Fruit fly (Drosophila melanogaster) whole organism, prepupa: ENCODE measurements around the gene CG15549.

Experiments used
- Blimp-1 ChIP-seq: fragments of 200-800 bp; sonication (Bioruptor generic); optimal IDR thresholded peaks from 3 replicates; lab custom pipeline; 2017; ENCODE audit warnings: missing biosample characterization, missing genetic modification characterization, mild to moderate bottlenecking, moderate library complexity, missing genetic modification reagents
- CG10669 ChIP-seq: fragments of 200-800 bp; sonication (Bioruptor generic); optimal IDR thresholded peaks from 3 replicates; lab custom pipeline; 2018; ENCODE audit warnings: missing biosample characterization, mild to moderate bottlenecking, missing genetic modification characterization, moderate library complexity
- CG11294 ChIP-seq: fragments of 200-800 bp; sonication (Bioruptor generic); IDR thresholded peaks from 2 replicates; pipeline ENCODE4 v1.3.6; 2022; ENCODE audit warnings: missing biosample characterization, missing genetic modification characterization
- CG11762 ChIP-seq: fragments of 200-800 bp; sonication (Bioruptor generic); optimal IDR thresholded peaks from 3 replicates; lab custom pipeline; 2016; ENCODE audit warnings: missing biosample characterization, missing genetic modification characterization; ENCODE audit not compliant: insufficient read depth
- CG11902 ChIP-seq: fragments of 200-800 bp; sonication (Bioruptor generic); optimal IDR thresholded peaks from 3 replicates; lab custom pipeline; 2016; ENCODE audit warnings: missing biosample characterization, missing genetic modification characterization
- CG15336 ChIP-seq: fragments of 200-800 bp; sonication (Bioruptor generic); IDR thresholded peaks from 2 replicates; pipeline ENCODE4 v1.3.6; 2022; ENCODE audit warnings: missing biosample characterization, missing genetic modification characterization
- CG1621 ChIP-seq: fragments of 200-800 bp; sonication (Bioruptor generic); optimal IDR thresholded peaks from 3 replicates; lab custom pipeline; 2018; ENCODE audit warnings: missing biosample characterization, mild to moderate bottlenecking, missing genetic modification characterization
- CG16779 ChIP-seq: fragments of 200-800 bp; sonication (Bioruptor generic); optimal IDR thresholded peaks from 3 replicates; lab custom pipeline; 2017; ENCODE audit warnings: missing biosample characterization, mild to moderate bottlenecking, missing genetic modification characterization
- CG31627 ChIP-seq: fragments of 200-800 bp; sonication (Bioruptor generic); optimal IDR thresholded peaks from 3 replicates; lab custom pipeline; 2016; ENCODE audit warnings: missing biosample characterization, missing genetic modification characterization
- CG32006 ChIP-seq: fragments of 200-800 bp; sonication (Bioruptor generic); optimal IDR thresholded peaks from 3 replicates; lab custom pipeline; 2017; ENCODE audit warnings: missing biosample characterization, mild to moderate bottlenecking, missing genetic modification characterization
- CG34406 ChIP-seq: fragments of 200-800 bp; sonication (Bioruptor generic); optimal IDR thresholded peaks from 3 replicates; lab custom pipeline; 2016; ENCODE audit warnings: missing biosample characterization, missing genetic modification characterization
- CG3919 ChIP-seq: fragments of 200-800 bp; sonication (Bioruptor generic); optimal IDR thresholded peaks from 3 replicates; lab custom pipeline; 2016; ENCODE audit warnings: missing biosample characterization, missing genetic modification characterization
- CG4318 ChIP-seq: fragments of 200-800 bp; sonication (Bioruptor generic); optimal IDR thresholded peaks from 3 replicates; lab custom pipeline; 2017; ENCODE audit warnings: missing biosample characterization, mild to moderate bottlenecking, missing genetic modification characterization
- CG6276 ChIP-seq: fragments of 200-800 bp; sonication (Bioruptor generic); optimal IDR thresholded peaks from 2 replicates; lab custom pipeline; 2017; ENCODE audit warnings: missing biosample characterization, mild to moderate bottlenecking, missing genetic modification characterization
- CG6792 ChIP-seq: fragments of 200-800 bp; sonication (Bioruptor generic); optimal IDR thresholded peaks from 3 replicates; lab custom pipeline; 2016; ENCODE audit warnings: missing biosample characterization, missing genetic modification characterization
- CG6808 ChIP-seq: fragments of 200-800 bp; sonication (Bioruptor generic); optimal IDR thresholded peaks from 3 replicates; lab custom pipeline; 2017; ENCODE audit warnings: missing biosample characterization, missing genetic modification characterization, mild to moderate bottlenecking, moderate library complexity, missing genetic modification reagents
- CG6854 ChIP-seq: fragments of 200-800 bp; sonication (Bioruptor generic); optimal IDR thresholded peaks from 2 replicates; lab custom pipeline; 2017; ENCODE audit warnings: missing biosample characterization, mild to moderate bottlenecking, missing genetic modification characterization
- CG7368 ChIP-seq: fragments of 200-800 bp; sonication (Bioruptor generic); optimal IDR thresholded peaks from 3 replicates; lab custom pipeline; 2016; ENCODE audit warnings: missing biosample characterization, missing genetic modification characterization
- CG8119 ChIP-seq: fragments of 200-800 bp; sonication (Bioruptor generic); IDR thresholded peaks from 3 replicates; pipeline ENCODE4 v1.3.6; 2022; ENCODE audit warnings: missing biosample characterization, missing genetic modification characterization
- CG8319 ChIP-seq: fragments of 200-800 bp; sonication (Bioruptor generic); optimal IDR thresholded peaks from 3 replicates; lab custom pipeline; 2016; ENCODE audit warnings: missing biosample characterization, missing genetic modification characterization
- CG8632 ChIP-seq: fragments of 200-800 bp; sonication (Bioruptor generic); optimal IDR thresholded peaks from 3 replicates; lab custom pipeline; 2016; ENCODE audit warnings: missing biosample characterization, missing genetic modification characterization
- Eip75B ChIP-seq: fragments of 200-800 bp; sonication (Bioruptor generic); optimal IDR thresholded peaks from 3 replicates; lab custom pipeline; 2016; ENCODE audit warnings: missing biosample characterization, missing genetic modification characterization
- Eip93F ChIP-seq: fragments of 200-800 bp; sonication (Bioruptor generic); optimal IDR thresholded peaks from 2 replicates; lab custom pipeline; 2016; ENCODE audit warnings: missing biosample characterization, mild to moderate bottlenecking, missing genetic modification characterization
- Ets96B ChIP-seq: fragments of 200-800 bp; optimal IDR thresholded peaks from 2 replicates; lab custom pipeline; 2019; ENCODE audit warnings: missing biosample characterization, mild to moderate bottlenecking, missing genetic modification characterization, moderate library complexity
- Gug ChIP-seq: fragments of 200-800 bp; sonication (Bioruptor generic); IDR thresholded peaks from 2 replicates; pipeline ENCODE4 v1.3.6; 2022; ENCODE audit warnings: missing biosample characterization, missing genetic modification characterization
- Hr38 ChIP-seq: sonication (Bioruptor generic); optimal IDR thresholded peaks from 2 replicates; lab custom pipeline; 2016; ENCODE audit warnings: missing biosample characterization, missing genetic modification characterization
- Hr39 ChIP-seq: fragments of 200-800 bp; sonication (Bioruptor generic); optimal IDR thresholded peaks from 2 replicates; lab custom pipeline; 2016; ENCODE audit warnings: missing biosample characterization, missing genetic modification characterization
- Hr4 ChIP-seq: fragments of 200-800 bp; sonication (Bioruptor generic); optimal IDR thresholded peaks from 3 replicates; lab custom pipeline; 2016; ENCODE audit warnings: missing biosample characterization, missing genetic modification characterization
- Lpt ChIP-seq: fragments of 200-800 bp; sonication (Bioruptor generic); optimal IDR thresholded peaks from 3 replicates; lab custom pipeline; 2016; ENCODE audit warnings: missing biosample characterization, missing genetic modification characterization
- Met ChIP-seq: fragments of 200-800 bp; sonication (Bioruptor generic); optimal IDR thresholded peaks from 3 replicates; lab custom pipeline; 2016; ENCODE audit warnings: missing biosample characterization, missing genetic modification characterization
- OdsH ChIP-seq: fragments of 200-800 bp; sonication (Bioruptor generic); optimal IDR thresholded peaks from 3 replicates; lab custom pipeline; 2016; ENCODE audit warnings: missing biosample characterization, missing genetic modification characterization
- Sox14 ChIP-seq: fragments of 200-800 bp; sonication (Bioruptor generic); optimal IDR thresholded peaks from 3 replicates; lab custom pipeline; 2016; ENCODE audit warnings: missing biosample characterization, missing genetic modification characterization
- Sox15 ChIP-seq: fragments of 200-800 bp; sonication (Bioruptor generic); optimal IDR thresholded peaks from 3 replicates; lab custom pipeline; 2016; ENCODE audit warnings: missing biosample characterization, missing genetic modification characterization
- achi ChIP-seq: fragments of 200-800 bp; sonication (Bioruptor generic); optimal IDR thresholded peaks from 3 replicates; lab custom pipeline; 2016; ENCODE audit warnings: missing biosample characterization, missing genetic modification characterization
- acj6 ChIP-seq: fragments of 200-800 bp; sonication (Bioruptor generic); optimal IDR thresholded peaks from 3 replicates; lab custom pipeline; 2016; ENCODE audit warnings: missing biosample characterization, missing genetic modification characterization
- cyc ChIP-seq: fragments of 200-800 bp; sonication (Bioruptor generic); optimal IDR thresholded peaks from 3 replicates; lab custom pipeline; 2016; ENCODE audit warnings: missing biosample characterization, missing genetic modification characterization
- dac ChIP-seq: fragments of 200-800 bp; sonication (Bioruptor generic); optimal IDR thresholded peaks from 2 replicates; lab custom pipeline; 2017; ENCODE audit warnings: missing biosample characterization, mild to moderate bottlenecking, missing genetic modification characterization
- dsx ChIP-seq: fragments of 200-800 bp; optimal IDR thresholded peaks from 3 replicates; lab custom pipeline; 2019; ENCODE audit warnings: missing biosample characterization, mild to moderate bottlenecking, missing genetic modification characterization, moderate library complexity; ENCODE audit not compliant: poor library complexity, severe bottlenecking
- eg ChIP-seq: fragments of 200-800 bp; sonication (Bioruptor generic); IDR thresholded peaks from 3 replicates; pipeline ENCODE4 v1.3.6; 2022; ENCODE audit warnings: missing biosample characterization, missing genetic modification characterization
- esn ChIP-seq: fragments of 200-800 bp; sonication (Bioruptor generic); optimal IDR thresholded peaks from 2 replicates; lab custom pipeline; 2016; ENCODE audit warnings: missing biosample characterization, mild to moderate bottlenecking, missing genetic modification characterization, moderate library complexity
- fd59A ChIP-seq: fragments of 200-800 bp; sonication (Bioruptor generic); optimal IDR thresholded peaks from 2 replicates; lab custom pipeline; 2017; ENCODE audit warnings: missing biosample characterization, mild to moderate bottlenecking, missing genetic modification characterization, missing genetic modification reagents
- fd85E ChIP-seq: fragments of 200-800 bp; sonication (Bioruptor generic); optimal IDR thresholded peaks from 3 replicates; lab custom pipeline; 2016; ENCODE audit warnings: missing biosample characterization, missing genetic modification characterization
- fkh ChIP-seq: fragments of 200-800 bp; sonication (Bioruptor generic); optimal IDR thresholded peaks from 3 replicates; lab custom pipeline; 2017; ENCODE audit warnings: missing biosample characterization, mild to moderate bottlenecking, missing genetic modification characterization, moderate library complexity
- lz ChIP-seq: fragments of 200-800 bp; sonication (Bioruptor generic); optimal IDR thresholded peaks from 3 replicates; lab custom pipeline; 2016; ENCODE audit warnings: missing biosample characterization, missing genetic modification characterization
- net ChIP-seq: fragments of 200-800 bp; sonication (Bioruptor generic); optimal IDR thresholded peaks from 3 replicates; lab custom pipeline; 2016; ENCODE audit warnings: missing biosample characterization, missing genetic modification characterization
- pdm3 ChIP-seq: fragments of 200-800 bp; sonication (Bioruptor generic); optimal IDR thresholded peaks from 3 replicates; lab custom pipeline; 2016; ENCODE audit warnings: missing biosample characterization, missing genetic modification characterization
- salr ChIP-seq, 2 experiments: fragments of 200-800 bp; sonication (Bioruptor generic); optimal IDR thresholded peaks; 3 replicates each; lab custom pipeline; 2016 to 2018; ENCODE audit warnings: missing biosample characterization in 2 of 2, missing genetic modification characterization in 2 of 2, mild to moderate bottlenecking in 1 of 2
- spab ChIP-seq: fragments of 200-800 bp; sonication (Bioruptor generic); optimal IDR thresholded peaks from 2 replicates; lab custom pipeline; 2017; ENCODE audit warnings: missing biosample characterization, mild to moderate bottlenecking, missing genetic modification characterization, missing genetic modification reagents
- ss ChIP-seq, 2 experiments: fragments of 200-800 bp; sonication (Bioruptor generic); optimal IDR thresholded peaks; 2 replicates in 1 of 2; 3 replicates in 1 of 2; lab custom pipeline; 2017 to 2018; ENCODE audit warnings: mild to moderate bottlenecking in 2 of 2, missing biosample characterization in 2 of 2, missing genetic modification characterization in 2 of 2, moderate library complexity in 1 of 2
- svp ChIP-seq: fragments of 200-800 bp; sonication (Bioruptor generic); peaks from one replicate; lab custom pipeline; 2016; ENCODE audit warnings: missing biosample characterization, missing genetic modification characterization
- topi ChIP-seq: fragments of 200-800 bp; sonication (Bioruptor generic); optimal IDR thresholded peaks from 3 replicates; lab custom pipeline; 2016; ENCODE audit warnings: missing biosample characterization, missing genetic modification characterization
- vri ChIP-seq: fragments of 200-800 bp; sonication (Bioruptor generic); optimal IDR thresholded peaks from 3 replicates; lab custom pipeline; 2016; ENCODE audit warnings: missing biosample characterization, mild to moderate bottlenecking, missing genetic modification characterization

Gene CG15549

dm6 chr3R:30888550-30889259 lies 47.6 kb downstream of the CG15549 start, which contains the start of gene Sap-r:
Sap-r (minus strand) TSS chr3R:30889062.
- TF ChIP-seq Gug (GFP tag; lab: Robert Waterston, UW) (no peak), Hr4 (GFP tag; lab: Kevin White, UChicago) (no peak), CG6276 (GFP tag; lab: Kevin White, UChicago) (no peak), Blimp-1 (GFP tag; lab: Kevin White, UChicago) (no peak), fd85E (GFP tag; lab: Kevin White, UChicago) (no peak), CG11762 (GFP tag; lab: Kevin White, UChicago) (no peak), CG4318 (GFP tag; lab: Kevin White, UChicago) (no peak), CG15336 (no peak), CG1621 (tag; lab: Kevin White, UChicago) (no peak), achi (no peak), esn (GFP tag; lab: Kevin White, UChicago) (peak; percentile 22), svp (GFP tag; lab: Kevin White, UChicago) (peak; percentile 61), Met (no peak), Hr38 (GFP tag; lab: Kevin White, UChicago) (no peak), cyc (no peak), ss (GFP tag; optimal IDR thresholded peaks at IDR 0.05; lab: Kevin White, UChicago) (peak; percentile 47 to 52), CG11294 (GFP tag; lab: Robert Waterston, UW) (no peak), CG8319 (GFP tag; lab: Kevin White, UChicago) (no peak), Sox14 (GFP tag; lab: Kevin White, UChicago) (no peak), salr (GFP tag; optimal IDR thresholded peaks at IDR 0.05; lab: Kevin White, UChicago) (no peak), Ets96B (tag; lab: Kevin White, UChicago) (no peak), Lpt (GFP tag; lab: Kevin White, UChicago) (no peak), lz (no peak), eg (GFP tag; lab: Robert Waterston, UW) (no peak), Sox15 (GFP tag; lab: Kevin White, UChicago) (no peak), CG6808 (GFP tag; lab: Kevin White, UChicago) (no peak), spab (GFP tag; lab: Kevin White, UChicago) (no peak), fkh (GFP tag; lab: Kevin White, UChicago) (peak; percentile 77), Hr39 (no peak), dac (GFP tag; lab: Kevin White, UChicago) (no peak), CG34406 (no peak), CG7368 (GFP tag; lab: Kevin White, UChicago) (no peak), CG16779 (tag; lab: Kevin White, UChicago) (peak; percentile 22), dsx (no peak), CG8632 (GFP tag; lab: Kevin White, UChicago) (no peak), CG10669 (GFP tag; lab: Kevin White, UChicago) (no peak), vri (GFP tag; lab: Kevin White, UChicago) (peak; percentile 28), CG8119 (no peak), CG3919 (peak; percentile 32), CG6792 (GFP tag; lab: Kevin White, UChicago) (no peak), acj6 (no peak), net (GFP tag; lab: Kevin White, UChicago) (no peak), Eip75B (GFP tag; lab: Kevin White, UChicago) (peak; percentile 38), topi (peak; percentile 6), CG11902 (no peak), Eip93F (GFP tag; lab: Kevin White, UChicago) (no peak), CG32006 (no peak), CG6854 (GFP tag; lab: Kevin White, UChicago) (peak; percentile 53), CG31627 (GFP tag; lab: Kevin White, UChicago) (no peak), OdsH (GFP tag; lab: Kevin White, UChicago) (no peak), fd59A (GFP tag; lab: Kevin White, UChicago) (no peak), pdm3 (GFP tag; lab: Kevin White, UChicago) (no peak)
